Worm (Caenorhabditis elegans) whole organism, L3 larva: ENCODE measurements around the gene subs-4.

ENCODE experiments used
- R02D3.7 ChIP-seq: fragments of 150-350 bp; optimal IDR thresholded peaks from 2 replicates; lab custom pipeline; 2014; ENCODE audit warnings: missing biosample characterization, missing genetic modification characterization
- ZK546.5 ChIP-seq: sonication (generic microtip); optimal IDR thresholded peaks from 2 replicates; lab custom pipeline; 2017; ENCODE audit warnings: missing biosample characterization, missing genetic modification characterization
- aly-2 ChIP-seq: fragments of 150-350 bp; optimal IDR thresholded peaks from 2 replicates; lab custom pipeline; 2014; ENCODE audit warnings: missing biosample characterization, missing genetic modification characterization
- ama-1 ChIP-seq: fragments of 150-350 bp; optimal IDR thresholded peaks from 2 replicates; lab custom pipeline; 2018
- ceh-16 ChIP-seq: sonication (generic microtip); optimal IDR thresholded peaks from 2 replicates; lab custom pipeline; 2017; ENCODE audit warnings: missing biosample characterization, missing genetic modification characterization
- ceh-28 ChIP-seq: fragments of 150-350 bp; optimal IDR thresholded peaks from 2 replicates; lab custom pipeline; 2014; ENCODE audit warnings: missing biosample characterization, missing genetic modification reagents, missing genetic modification characterization
- ceh-9 ChIP-seq: sonication (generic microtip); optimal IDR thresholded peaks from 2 replicates; lab custom pipeline; 2018; ENCODE audit warnings: missing biosample characterization, missing genetic modification characterization
- egl-27 ChIP-seq: sonication (generic microtip); optimal IDR thresholded peaks from 4 replicates; lab custom pipeline; 2017; ENCODE audit warnings: missing biosample characterization, missing genetic modification reagents, missing genetic modification characterization
- egl-5 ChIP-seq: fragments of 150-350 bp; optimal IDR thresholded peaks from 2 replicates; lab custom pipeline; 2017; ENCODE audit warnings: missing biosample characterization, missing genetic modification reagents, missing genetic modification characterization, inconsistent platforms
- elt-2 ChIP-seq: sonication (generic microtip); optimal IDR thresholded peaks from 2 replicates; lab custom pipeline; 2016; ENCODE audit warnings: missing genetic modification reagents, mild to moderate bottlenecking, missing genetic modification characterization, missing compliant biosample characterization
- eor-1 ChIP-seq, 2 experiments: fragments of 150-350 bp; optimal IDR thresholded peaks; 2 replicates each; lab custom pipeline; 2014 to 2018; ENCODE audit warnings: missing biosample characterization in 2 of 2, missing genetic modification characterization in 2 of 2
- fkh-10 ChIP-seq: sonication (generic microtip); optimal IDR thresholded peaks from 2 replicates; lab custom pipeline; 2017; ENCODE audit warnings: missing biosample characterization, missing genetic modification reagents, missing genetic modification characterization
- fkh-2 ChIP-seq: fragments of 150-350 bp; optimal IDR thresholded peaks from 2 replicates; lab custom pipeline; 2014; ENCODE audit warnings: missing biosample characterization, missing genetic modification reagents, missing genetic modification characterization
- fos-1 ChIP-seq: fragments of 150-350 bp; optimal IDR thresholded peaks from 2 replicates; lab custom pipeline; 2014; ENCODE audit warnings: missing biosample characterization, missing genetic modification characterization
- hmg-11 ChIP-seq: sonication (generic microtip); optimal IDR thresholded peaks from 2 replicates; lab custom pipeline; 2016; ENCODE audit warnings: missing genetic modification characterization, missing compliant biosample characterization
- jun-1 ChIP-seq: fragments of 150-350 bp; optimal IDR thresholded peaks from 2 replicates; lab custom pipeline; 2014; ENCODE audit warnings: missing biosample characterization, missing genetic modification reagents, missing genetic modification characterization
- lin-15B ChIP-seq: fragments of 150-350 bp; optimal IDR thresholded peaks from 2 replicates; lab custom pipeline; 2014; ENCODE audit warnings: missing biosample characterization, missing genetic modification characterization
- lin-39 ChIP-seq: fragments of 150-350 bp; optimal IDR thresholded peaks from 2 replicates; lab custom pipeline; 2018; ENCODE audit warnings: missing biosample characterization, missing genetic modification reagents, missing genetic modification characterization
- lsy-12 ChIP-seq: sonication (generic microtip); optimal IDR thresholded peaks from 2 replicates; lab custom pipeline; 2016; ENCODE audit warnings: mild to moderate bottlenecking, missing genetic modification characterization, missing compliant biosample characterization
- mdl-1 ChIP-seq: fragments of 150-350 bp; optimal IDR thresholded peaks from 2 replicates; lab custom pipeline; 2014; ENCODE audit warnings: missing biosample characterization, missing genetic modification characterization
- mml-1 ChIP-seq: fragments of 150-350 bp; sonication (generic microtip); optimal IDR thresholded peaks from 3 replicates; lab custom pipeline; 2014; ENCODE audit warnings: missing biosample characterization, missing genetic modification characterization
- nfya-1 ChIP-seq: sonication (generic microtip); optimal IDR thresholded peaks from 2 replicates; lab custom pipeline; 2017; ENCODE audit warnings: missing genetic modification characterization, mild to moderate bottlenecking, missing compliant biosample characterization, antibody characterized with exemption, moderate library complexity; ENCODE audit not compliant: insufficient read depth
- nhr-11 ChIP-seq: fragments of 150-350 bp; optimal IDR thresholded peaks from 2 replicates; lab custom pipeline; 2014; ENCODE audit warnings: missing biosample characterization, missing genetic modification characterization
- nhr-12 ChIP-seq: fragments of 150-350 bp; optimal IDR thresholded peaks from 2 replicates; lab custom pipeline; 2014; ENCODE audit warnings: missing biosample characterization, missing genetic modification characterization
- nhr-23 ChIP-seq: fragments of 150-350 bp; optimal IDR thresholded peaks from 2 replicates; lab custom pipeline; 2014; ENCODE audit warnings: missing biosample characterization, missing genetic modification reagents, missing genetic modification characterization
- nhr-237 ChIP-seq: fragments of 150-350 bp; optimal IDR thresholded peaks from 2 replicates; lab custom pipeline; 2014; ENCODE audit warnings: missing biosample characterization, missing genetic modification characterization
- nhr-28 ChIP-seq: fragments of 150-350 bp; optimal IDR thresholded peaks from 2 replicates; lab custom pipeline; 2014; ENCODE audit warnings: missing biosample characterization, missing genetic modification characterization
- nhr-43 ChIP-seq: sonication (generic microtip); optimal IDR thresholded peaks from 2 replicates; lab custom pipeline; 2016; ENCODE audit warnings: mild to moderate bottlenecking, missing genetic modification characterization, missing compliant biosample characterization; ENCODE audit not compliant: poor library complexity, severe bottlenecking
- nhr-67 ChIP-seq: fragments of 150-350 bp; optimal IDR thresholded peaks from 2 replicates; lab custom pipeline; 2014; ENCODE audit warnings: missing biosample characterization, missing genetic modification characterization
- nhr-76 ChIP-seq: fragments of 150-350 bp; sonication (generic microtip); optimal IDR thresholded peaks from 5 replicates; lab custom pipeline; 2014; ENCODE audit warnings: missing biosample characterization, missing genetic modification characterization
- pha-4 ChIP-seq: fragments of 150-350 bp; optimal IDR thresholded peaks from 2 replicates; lab custom pipeline; 2014; ENCODE audit warnings: missing biosample characterization, missing genetic modification reagents, missing genetic modification characterization
- pqm-1 ChIP-seq: fragments of 150-350 bp; optimal IDR thresholded peaks from 2 replicates; lab custom pipeline; 2017; ENCODE audit warnings: missing biosample characterization, missing genetic modification characterization, inconsistent platforms
- sea-2 ChIP-seq: fragments of 150-350 bp; sonication (generic microtip); optimal IDR thresholded peaks from 4 replicates; lab custom pipeline; 2014; ENCODE audit warnings: missing biosample characterization, missing genetic modification reagents, missing genetic modification characterization
- skn-1 ChIP-seq: fragments of 150-350 bp; optimal IDR thresholded peaks from 2 replicates; lab custom pipeline; 2014; ENCODE audit warnings: missing biosample characterization, missing genetic modification characterization
- tbx-2 ChIP-seq: sonication (generic microtip); optimal IDR thresholded peaks from 2 replicates; lab custom pipeline; 2016; ENCODE audit warnings: mild to moderate bottlenecking, missing genetic modification characterization, missing compliant biosample characterization
- unc-39 ChIP-seq: sonication (generic microtip); optimal IDR thresholded peaks from 4 replicates; lab custom pipeline; 2017; ENCODE audit warnings: missing biosample characterization, missing genetic modification characterization
- unc-62 ChIP-seq: fragments of 150-350 bp; sonication (generic microtip); optimal IDR thresholded peaks from 4 replicates; lab custom pipeline; 2014; ENCODE audit warnings: missing biosample characterization, missing genetic modification reagents, missing genetic modification characterization
- zag-1 ChIP-seq: fragments of 150-350 bp; optimal IDR thresholded peaks from 2 replicates; lab custom pipeline; 2014; ENCODE audit warnings: missing biosample characterization, missing genetic modification characterization
- ztf-11 ChIP-seq: fragments of 150-350 bp; optimal IDR thresholded peaks from 2 replicates; lab custom pipeline; 2014; ENCODE audit warnings: missing biosample characterization, missing genetic modification characterization
- ztf-4 ChIP-seq: fragments of 150-350 bp; optimal IDR thresholded peaks from 2 replicates; lab custom pipeline; 2014; ENCODE audit warnings: missing biosample characterization, missing genetic modification characterization

The subs-4 gene

DNA sequence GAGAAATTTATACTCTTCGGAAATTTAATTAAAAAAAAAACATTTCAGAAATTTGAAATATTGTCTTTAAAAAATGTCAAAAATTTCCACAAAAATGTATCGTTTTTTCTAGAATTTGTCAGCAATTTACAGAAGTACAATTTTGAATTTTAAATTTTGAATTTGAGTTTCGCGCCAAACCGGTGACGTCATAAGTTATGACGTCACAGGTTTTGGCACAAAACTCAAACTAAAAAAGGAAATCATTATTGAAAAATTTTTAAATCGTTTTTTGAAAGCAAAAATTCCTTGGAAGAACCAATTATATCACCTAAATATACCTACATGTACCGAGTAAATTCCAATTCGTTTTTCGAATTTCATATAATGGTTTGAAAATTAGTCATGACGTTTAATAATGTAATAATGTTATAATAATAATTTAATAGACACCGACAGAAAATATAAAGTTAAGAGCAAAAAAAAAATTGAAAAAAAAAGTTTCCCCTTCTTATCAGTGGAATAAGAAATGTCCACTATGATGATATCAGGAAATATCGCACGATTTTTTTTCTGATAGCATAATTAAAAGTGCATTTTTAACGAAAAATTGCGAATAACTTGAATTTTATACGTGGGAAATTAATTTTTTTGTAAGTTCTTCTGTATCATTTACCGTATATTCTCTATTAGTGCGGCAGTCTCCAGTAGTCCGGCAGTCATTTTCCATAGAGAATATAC lies 31.8 kb upstream of the subs-4 start:
- no peak for TF ChIP-seq nhr-237 (tag; lab: Kevin White, UChicago)
- no peak for TF ChIP-seq fkh-2 (tag; lab: Kevin White, UChicago)
- no peak for TF ChIP-seq ztf-11 (tag; lab: Kevin White, UChicago)
- peak; percentile 14 for TF ChIP-seq pqm-1
- TF ChIP-seq elt-2 (tag; lab: Kevin White, UChicago): peak; percentile 59

DNA sequence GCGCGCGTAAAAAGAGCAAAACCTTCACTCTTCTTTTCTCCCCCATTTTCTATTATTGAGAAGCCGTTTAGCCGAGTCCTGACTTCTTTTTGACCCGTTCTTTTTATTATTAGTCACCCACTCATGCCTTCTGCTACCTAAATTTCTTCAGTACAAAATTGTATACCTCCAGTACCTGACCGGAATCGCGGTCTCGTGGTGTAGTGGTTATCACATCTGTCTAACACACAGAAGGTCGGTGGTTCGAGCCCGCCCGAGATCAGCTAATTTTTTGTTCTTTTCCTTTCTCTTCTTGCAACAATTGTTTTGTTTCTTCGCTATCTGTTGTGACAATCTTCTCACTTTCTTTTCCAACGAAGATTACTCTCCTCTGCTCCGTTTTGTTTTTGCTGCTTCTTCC lies 29.2 kb upstream of the subs-4 start:
- TF ChIP-seq eor-1 (tag; optimal IDR thresholded peaks at IDR 0.05; lab: Kevin White, UChicago): no peak
- TF ChIP-seq nhr-23 (tag; lab: Kevin White, UChicago): no peak
- peak; percentile 4 for TF ChIP-seq lin-15B (tag; lab: Kevin White, UChicago)
- no peak for TF ChIP-seq aly-2 (tag; lab: Kevin White, UChicago)
- TF ChIP-seq zag-1 (tag; lab: Kevin White, UChicago): no peak
- TF ChIP-seq ztf-4 (tag; lab: Kevin White, UChicago): no peak
- TF ChIP-seq R02D3.7: no peak
- no peak for TF ChIP-seq unc-62
- peak; percentile 3 for TF ChIP-seq lin-39
- TF ChIP-seq nhr-67: no peak
- TF ChIP-seq ceh-28 (tag; lab: Kevin White, UChicago): no peak
- TF ChIP-seq nfya-1: peak; percentile 37
- TF ChIP-seq skn-1 (tag; lab: Kevin White, UChicago): no peak
- TF ChIP-seq elt-2 (tag; lab: Kevin White, UChicago): peak; percentile 21
- TF ChIP-seq unc-39 (tag; lab: Kevin White, UChicago): no peak
- TF ChIP-seq pqm-1: peak; percentile 41
- no peak for TF ChIP-seq jun-1
- TF ChIP-seq ceh-9 (tag; lab: Kevin White, UChicago): no peak
- no peak for TF ChIP-seq egl-27
- no peak for TF ChIP-seq ZK546.5 (tag; lab: Kevin White, UChicago)
- no peak for TF ChIP-seq lsy-12 (tag; lab: Kevin White, UChicago)
- no peak for TF ChIP-seq ztf-11 (tag; lab: Kevin White, UChicago)
- TF ChIP-seq ceh-16 (tag; lab: Kevin White, UChicago): no peak
- TF ChIP-seq nhr-11: no peak
- no peak for TF ChIP-seq pha-4 (tag; lab: Kevin White, UChicago)
- no peak for TF ChIP-seq mml-1
- no peak for TF ChIP-seq nhr-76 (tag; lab: Kevin White, UChicago)
- TF ChIP-seq nhr-12: no peak
- no peak for TF ChIP-seq fkh-10 (GFP tag; lab: Kevin White, UChicago)
- peak; percentile 43 for TF ChIP-seq nhr-43 (tag; lab: Kevin White, UChicago)
- no peak for TF ChIP-seq egl-5
- TF ChIP-seq tbx-2: no peak
- TF ChIP-seq mdl-1 (tag; lab: Kevin White, UChicago): no peak
- TF ChIP-seq hmg-11: no peak
- no peak for TF ChIP-seq fos-1

DNA sequence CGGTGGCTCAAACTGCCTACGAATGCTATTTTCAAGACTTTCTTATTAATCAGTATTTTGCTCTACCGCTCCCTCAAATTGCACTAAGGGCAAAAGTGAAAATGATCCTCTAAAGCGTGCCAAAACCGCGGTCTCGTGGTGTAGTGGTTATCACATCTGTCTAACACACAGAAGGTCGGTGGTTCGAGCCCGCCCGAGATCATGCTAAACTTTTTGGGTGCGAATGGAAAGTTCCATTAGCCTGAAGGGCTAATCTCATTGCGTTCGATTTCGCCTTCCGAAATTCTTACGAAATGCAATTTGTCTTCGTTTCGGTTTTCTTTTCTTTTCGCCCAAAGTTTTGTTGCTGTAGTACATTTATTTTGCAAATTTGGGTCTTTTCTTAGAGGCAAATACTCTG lies 28.5 kb upstream of the subs-4 start:
- TF ChIP-seq nfya-1 (peak; percentile 25), fkh-2 (tag; lab: Kevin White, UChicago) (no peak), lin-15B (tag; lab: Kevin White, UChicago) (no peak), fkh-10 (GFP tag; lab: Kevin White, UChicago) (no peak), elt-2 (tag; lab: Kevin White, UChicago) (peak; percentile 13), sea-2 (GFP tag; lab: Kevin White, UChicago) (no peak), nhr-28 (tag; lab: Kevin White, UChicago) (no peak), ztf-4 (tag; lab: Kevin White, UChicago) (no peak), lin-39 (peak; percentile 43), ZK546.5 (tag; lab: Kevin White, UChicago) (no peak), ama-1 (lab: Kevin White, UChicago) (no peak), nhr-12 (no peak)
- TF ChIP-seq, all 47 proteins: peak for 3
